Fruit fly (Drosophila melanogaster) whole organism, prepupa: ENCODE data around the gene CG14324.

Source experiments
- Blimp-1 ChIP-seq: fragments of 200-800 bp; sonication (Bioruptor generic); optimal IDR thresholded peaks from 3 replicates; lab custom pipeline; 2017; ENCODE audit warnings: missing biosample characterization, missing genetic modification characterization, mild to moderate bottlenecking, moderate library complexity, missing genetic modification reagents
- CG11294 ChIP-seq: fragments of 200-800 bp; sonication (Bioruptor generic); IDR thresholded peaks from 2 replicates; pipeline ENCODE4 v1.3.6; 2022; ENCODE audit warnings: missing biosample characterization, missing genetic modification characterization
- CG15336 ChIP-seq: fragments of 200-800 bp; sonication (Bioruptor generic); IDR thresholded peaks from 2 replicates; pipeline ENCODE4 v1.3.6; 2022; ENCODE audit warnings: missing biosample characterization, missing genetic modification characterization
- CG3032 ChIP-seq: fragments of 200-800 bp; optimal IDR thresholded peaks from 2 replicates; lab custom pipeline; 2019; ENCODE audit warnings: missing biosample characterization, mild to moderate bottlenecking, missing genetic modification characterization, moderate library complexity
- CG32006 ChIP-seq: fragments of 200-800 bp; sonication (Bioruptor generic); optimal IDR thresholded peaks from 3 replicates; lab custom pipeline; 2017; ENCODE audit warnings: missing biosample characterization, mild to moderate bottlenecking, missing genetic modification characterization
- CG3919 ChIP-seq: fragments of 200-800 bp; sonication (Bioruptor generic); optimal IDR thresholded peaks from 3 replicates; lab custom pipeline; 2016; ENCODE audit warnings: missing biosample characterization, missing genetic modification characterization
- CG6163 ChIP-seq: fragments of 200-800 bp; sonication (Bioruptor generic); IDR thresholded peaks from 3 replicates; pipeline ENCODE4 v1.3.6; 2022; ENCODE audit warnings: missing biosample characterization, missing genetic modification characterization
- CG6276 ChIP-seq: fragments of 200-800 bp; sonication (Bioruptor generic); optimal IDR thresholded peaks from 2 replicates; lab custom pipeline; 2017; ENCODE audit warnings: missing biosample characterization, mild to moderate bottlenecking, missing genetic modification characterization
- CG6808 ChIP-seq: fragments of 200-800 bp; sonication (Bioruptor generic); optimal IDR thresholded peaks from 3 replicates; lab custom pipeline; 2017; ENCODE audit warnings: missing biosample characterization, missing genetic modification characterization, mild to moderate bottlenecking, moderate library complexity, missing genetic modification reagents
- CG6854 ChIP-seq: fragments of 200-800 bp; sonication (Bioruptor generic); optimal IDR thresholded peaks from 2 replicates; lab custom pipeline; 2017; ENCODE audit warnings: missing biosample characterization, mild to moderate bottlenecking, missing genetic modification characterization
- CG8119 ChIP-seq: fragments of 200-800 bp; sonication (Bioruptor generic); IDR thresholded peaks from 3 replicates; pipeline ENCODE4 v1.3.6; 2022; ENCODE audit warnings: missing biosample characterization, missing genetic modification characterization
- CG8319 ChIP-seq: fragments of 200-800 bp; sonication (Bioruptor generic); optimal IDR thresholded peaks from 3 replicates; lab custom pipeline; 2016; ENCODE audit warnings: missing biosample characterization, missing genetic modification characterization
- CG9139 ChIP-seq: fragments of 200-800 bp; sonication (Bioruptor generic); optimal IDR thresholded peaks from 3 replicates; lab custom pipeline; 2017; ENCODE audit warnings: missing biosample characterization, mild to moderate bottlenecking, missing genetic modification characterization
- Eip75B ChIP-seq: fragments of 200-800 bp; sonication (Bioruptor generic); optimal IDR thresholded peaks from 3 replicates; lab custom pipeline; 2016; ENCODE audit warnings: missing biosample characterization, missing genetic modification characterization
- Eip78C ChIP-seq: fragments of 200-800 bp; sonication (Bioruptor generic); peaks from one replicate; lab custom pipeline; 2016; ENCODE audit warnings: missing biosample characterization, missing genetic modification characterization
- Eip93F ChIP-seq: fragments of 200-800 bp; sonication (Bioruptor generic); optimal IDR thresholded peaks from 2 replicates; lab custom pipeline; 2016; ENCODE audit warnings: missing biosample characterization, mild to moderate bottlenecking, missing genetic modification characterization
- Ets96B ChIP-seq: fragments of 200-800 bp; optimal IDR thresholded peaks from 2 replicates; lab custom pipeline; 2019; ENCODE audit warnings: missing biosample characterization, mild to moderate bottlenecking, missing genetic modification characterization, moderate library complexity
- Gug ChIP-seq: fragments of 200-800 bp; sonication (Bioruptor generic); IDR thresholded peaks from 2 replicates; pipeline ENCODE4 v1.3.6; 2022; ENCODE audit warnings: missing biosample characterization, missing genetic modification characterization
- Hr38 ChIP-seq: sonication (Bioruptor generic); optimal IDR thresholded peaks from 2 replicates; lab custom pipeline; 2016; ENCODE audit warnings: missing biosample characterization, missing genetic modification characterization
- Hr4 ChIP-seq: fragments of 200-800 bp; sonication (Bioruptor generic); optimal IDR thresholded peaks from 3 replicates; lab custom pipeline; 2016; ENCODE audit warnings: missing biosample characterization, missing genetic modification characterization
- Lpt ChIP-seq: fragments of 200-800 bp; sonication (Bioruptor generic); optimal IDR thresholded peaks from 3 replicates; lab custom pipeline; 2016; ENCODE audit warnings: missing biosample characterization, missing genetic modification characterization
- OdsH ChIP-seq: fragments of 200-800 bp; sonication (Bioruptor generic); optimal IDR thresholded peaks from 3 replicates; lab custom pipeline; 2016; ENCODE audit warnings: missing biosample characterization, missing genetic modification characterization
- Sox14 ChIP-seq: fragments of 200-800 bp; sonication (Bioruptor generic); optimal IDR thresholded peaks from 3 replicates; lab custom pipeline; 2016; ENCODE audit warnings: missing biosample characterization, missing genetic modification characterization
- achi ChIP-seq: fragments of 200-800 bp; sonication (Bioruptor generic); optimal IDR thresholded peaks from 3 replicates; lab custom pipeline; 2016; ENCODE audit warnings: missing biosample characterization, missing genetic modification characterization
- acj6 ChIP-seq: fragments of 200-800 bp; sonication (Bioruptor generic); optimal IDR thresholded peaks from 3 replicates; lab custom pipeline; 2016; ENCODE audit warnings: missing biosample characterization, missing genetic modification characterization
- cyc ChIP-seq: fragments of 200-800 bp; sonication (Bioruptor generic); optimal IDR thresholded peaks from 3 replicates; lab custom pipeline; 2016; ENCODE audit warnings: missing biosample characterization, missing genetic modification characterization
- dsx ChIP-seq: fragments of 200-800 bp; optimal IDR thresholded peaks from 3 replicates; lab custom pipeline; 2019; ENCODE audit warnings: missing biosample characterization, mild to moderate bottlenecking, missing genetic modification characterization, moderate library complexity; ENCODE audit not compliant: poor library complexity, severe bottlenecking
- eg ChIP-seq: fragments of 200-800 bp; sonication (Bioruptor generic); IDR thresholded peaks from 3 replicates; pipeline ENCODE4 v1.3.6; 2022; ENCODE audit warnings: missing biosample characterization, missing genetic modification characterization
- fd85E ChIP-seq: fragments of 200-800 bp; sonication (Bioruptor generic); optimal IDR thresholded peaks from 3 replicates; lab custom pipeline; 2016; ENCODE audit warnings: missing biosample characterization, missing genetic modification characterization
- pdm3 ChIP-seq: fragments of 200-800 bp; sonication (Bioruptor generic); optimal IDR thresholded peaks from 3 replicates; lab custom pipeline; 2016; ENCODE audit warnings: missing biosample characterization, missing genetic modification characterization
- ss ChIP-seq, 2 experiments: fragments of 200-800 bp; sonication (Bioruptor generic); optimal IDR thresholded peaks; 2 replicates in 1 of 2; 3 replicates in 1 of 2; lab custom pipeline; 2017 to 2018; ENCODE audit warnings: mild to moderate bottlenecking in 2 of 2, missing biosample characterization in 2 of 2, missing genetic modification characterization in 2 of 2, moderate library complexity in 1 of 2
- svp ChIP-seq: fragments of 200-800 bp; sonication (Bioruptor generic); peaks from one replicate; lab custom pipeline; 2016; ENCODE audit warnings: missing biosample characterization, missing genetic modification characterization
- topi ChIP-seq: fragments of 200-800 bp; sonication (Bioruptor generic); optimal IDR thresholded peaks from 3 replicates; lab custom pipeline; 2016; ENCODE audit warnings: missing biosample characterization, missing genetic modification characterization
- vri ChIP-seq: fragments of 200-800 bp; sonication (Bioruptor generic); optimal IDR thresholded peaks from 3 replicates; lab custom pipeline; 2016; ENCODE audit warnings: missing biosample characterization, mild to moderate bottlenecking, missing genetic modification characterization

CG14324 gene

dm6 chr3R:17618699-17619150, at the start of gene CG14324, which contains the start of gene CG14326:
Gene CG14324 (minus strand): TSS chr3R:17618799.
Gene CG14326 (plus strand): TSS chr3R:17619100.
- TF ChIP-seq CG9139 (GFP tag; lab: Kevin White, UChicago), result no peak
- TF ChIP-seq Lpt, result no peak
- no peak for TF ChIP-seq Hr38
- no peak for TF ChIP-seq pdm3 (GFP tag; lab: Kevin White, UChicago)
- TF ChIP-seq CG11294 (GFP tag; lab: Robert Waterston, UW), result no peak
- TF ChIP-seq Eip93F (GFP tag; lab: Kevin White, UChicago), result no peak
- TF ChIP-seq CG8119, result no peak
- no peak for TF ChIP-seq CG6163 (GFP tag; lab: Robert Waterston, UW)
- TF ChIP-seq CG3919 (GFP tag; lab: Kevin White, UChicago), result no peak
- TF ChIP-seq acj6 (GFP tag; lab: Kevin White, UChicago), result no peak
- TF ChIP-seq Hr4, result no peak
- no peak for TF ChIP-seq Eip75B (GFP tag; lab: Kevin White, UChicago)
- TF ChIP-seq Blimp-1 (GFP tag; lab: Kevin White, UChicago), result no peak
- TF ChIP-seq CG6808 (GFP tag; lab: Kevin White, UChicago), result no peak
- TF ChIP-seq topi (GFP tag; lab: Kevin White, UChicago), result no peak
- TF ChIP-seq Eip78C (GFP tag; lab: Kevin White, UChicago), result no peak

dm6 chr3R:17667987-17668386, 49.4 kb upstream of the CG14324 start:
- no peak for TF ChIP-seq OdsH
- no peak for TF ChIP-seq fd85E (GFP tag; lab: Kevin White, UChicago)
- no peak for TF ChIP-seq vri (GFP tag; lab: Kevin White, UChicago)

- TF ChIP-seq svp (GFP tag; lab: Kevin White, UChicago) (peak; percentile 92), achi (GFP tag; lab: Kevin White, UChicago) (no peak), CG3032 (tag; lab: Kevin White, UChicago) (no peak)
These were observed 48.7 kb upstream of the CG14324 start, which contains the start of gene CG45045 for dm6 chr3R:17667279-17667678. Gene CG45045 (plus strand): TSS chr3R:17667572.

dm6 chr3R:17666797-17667156, 48.2 kb upstream of the CG14324 start:
- TF ChIP-seq Lpt (no peak), ss (GFP tag; optimal IDR thresholded peaks at IDR 0.05; lab: Kevin White, UChicago) (no peak), CG32006 (no peak), CG8319 (GFP tag; lab: Kevin White, UChicago) (no peak), cyc (GFP tag; lab: Kevin White, UChicago) (no peak), Blimp-1 (GFP tag; lab: Kevin White, UChicago) (no peak), Ets96B (no peak), achi (GFP tag; lab: Kevin White, UChicago) (no peak), dsx (GFP tag; lab: Kevin White, UChicago) (no peak), Eip78C (GFP tag; lab: Kevin White, UChicago) (no peak), CG15336 (GFP tag; lab: Robert Waterston, UW) (no peak)
- TF ChIP-seq, all 60 proteins: peak for 0

- TF ChIP-seq CG6276 (GFP tag; lab: Kevin White, UChicago) (no peak), CG6854 (GFP tag; lab: Kevin White, UChicago) (no peak), eg (no peak), CG15336 (GFP tag; lab: Robert Waterston, UW) (no peak), Gug (GFP tag; lab: Robert Waterston, UW) (no peak), Sox14 (no peak)
These were observed 47.6 kb upstream of the CG14324 start for dm6 chr3R:17666061-17666796.
